Worm (Caenorhabditis elegans): ENCODE results near the gene dpf-4.

Gene dpf-4

ce11 chrIII:5855637-5856179 lies 3.4 kb upstream of the dpf-4 start, which contains the start of the genes cct-6 and alh-9:
Gene cct-6 (minus strand): TSS chrIII:5855687.
Gene alh-9 (plus strand): TSS chrIII:5856018.
- TF ChIP-seq tlp-1 (tag; optimal IDR thresholded peaks at IDR 0.05), result no peak
- TF ChIP-seq lin-39 (tag; optimal IDR thresholded peaks at IDR 0.05), result peak; percentile 33
- TF ChIP-seq nhr-28 (tag; optimal IDR thresholded peaks at IDR 0.05), result no peak
- TF ChIP-seq sptf-1 (tag; optimal IDR thresholded peaks at IDR 0.05), result no peak
- TF ChIP-seq dsc-1 (tag; optimal IDR thresholded peaks at IDR 0.05), result peak; percentile 59
- peak; percentile 76 for TF ChIP-seq tbx-2 (tag; optimal IDR thresholded peaks at IDR 0.05)
- TF ChIP-seq unc-130 (tag; optimal IDR thresholded peaks at IDR 0.05), result peak; percentile 88
- TF ChIP-seq alr-1 (tag; optimal IDR thresholded peaks at IDR 0.05; ENCODE audit: borderline replicate concordance), result no peak
- peak in 1 of 2 experiments; percentile 83 for TF ChIP-seq mdl-1 (tag; optimal IDR thresholded peaks at IDR 0.05)
- peak; percentile 61 for TF ChIP-seq ztf-4 (tag; optimal IDR thresholded peaks at IDR 0.05)
- no peak for TF ChIP-seq ets-5 (GFP tag; IDR thresholded peaks at IDR 0.05)
- peak; percentile 93 for TF ChIP-seq mep-1 (tag; optimal IDR thresholded peaks at IDR 0.05)
- peak; percentile 62 for TF ChIP-seq fos-1 (tag; optimal IDR thresholded peaks at IDR 0.05)
- no peak for TF ChIP-seq zag-1 (tag; optimal IDR thresholded peaks at IDR 0.05)
- no peak for TF ChIP-seq nhr-76 (tag; optimal IDR thresholded peaks at IDR 0.05)
- peak; percentile 86 to 95 for TF ChIP-seq lsy-2 (tag; optimal IDR thresholded peaks at IDR 0.05)
- peak; percentile 89 for TF ChIP-seq snu-23 (GFP tag; optimal IDR thresholded peaks at IDR 0.05)
- no peak for TF ChIP-seq egl-27 (tag; optimal IDR thresholded peaks at IDR 0.05)
- peak; percentile 87 for TF ChIP-seq blmp-1 (tag; optimal IDR thresholded peaks at IDR 0.05)
- TF ChIP-seq ceh-88 (GFP tag; IDR thresholded peaks at IDR 0.05), result no peak
- peak; percentile 69 for TF ChIP-seq unc-86 (tag; optimal IDR thresholded peaks at IDR 0.05)
- TF ChIP-seq efl-1 (optimal IDR thresholded peaks at IDR 0.05), result peak; percentile 85 to 96
- peak; percentile 96 to 99 for TF ChIP-seq efl-1 (GFP tag; optimal IDR thresholded peaks at IDR 0.05 in 1 of 2)
- peak in 1 of 2 experiments; percentile 8 for TF ChIP-seq ztf-11 (tag; optimal IDR thresholded peaks at IDR 0.05)
- no peak for TF ChIP-seq mab-9 (GFP tag; IDR thresholded peaks at IDR 0.05)
- TF ChIP-seq pag-3 (tag; optimal IDR thresholded peaks at IDR 0.05; ENCODE audit: borderline replicate concordance, insufficient read depth), result no peak
- no peak for TF ChIP-seq pax-3 (tag; optimal IDR thresholded peaks at IDR 0.05)
- TF ChIP-seq sox-4 (tag; optimal IDR thresholded peaks at IDR 0.05), result no peak
- TF ChIP-seq lin-15B (tag; optimal IDR thresholded peaks at IDR 0.05), result peak; percentile 73
- no peak for TF ChIP-seq pqm-1 (tag; optimal IDR thresholded peaks at IDR 0.05)
- no peak for TF ChIP-seq sup-37 (GFP tag; optimal IDR thresholded peaks at IDR 0.05)
- TF ChIP-seq nhr-71 (tag; optimal IDR thresholded peaks at IDR 0.05), result peak; percentile 87
- peak; percentile 8 for TF ChIP-seq nhr-11 (tag; optimal IDR thresholded peaks at IDR 0.05)
- peak; percentile 30 for TF ChIP-seq irx-1 (tag; optimal IDR thresholded peaks at IDR 0.05)
- peak; percentile 76 for TF ChIP-seq nhr-77 (tag; optimal IDR thresholded peaks at IDR 0.05)
- no peak for TF ChIP-seq mef-2 (tag; optimal IDR thresholded peaks at IDR 0.05)
- peak; percentile 78 for TF ChIP-seq nhr-19 (GFP tag; conservative IDR thresholded peaks at IDR 0.05)
- no peak for TF ChIP-seq nhr-84 (tag; optimal IDR thresholded peaks at IDR 0.05)
- no peak for TF ChIP-seq ceh-8 (GFP tag; optimal IDR thresholded peaks at IDR 0.05)
- no peak for TF ChIP-seq vab-15 (tag; optimal IDR thresholded peaks at IDR 0.05)
- peak; percentile 81 for TF ChIP-seq rnt-1 (tag; optimal IDR thresholded peaks at IDR 0.05)
- TF ChIP-seq jun-1 (tag; optimal IDR thresholded peaks at IDR 0.05), result peak; percentile 65
- TF ChIP-seq hlh-4 (tag; optimal IDR thresholded peaks at IDR 0.05), result no peak
- TF ChIP-seq nhr-20 (tag; optimal IDR thresholded peaks at IDR 0.05), result peak; percentile 84
- TF ChIP-seq ama-1 (optimal IDR thresholded peaks at IDR 0.05), result peak; percentile 49
- TF ChIP-seq zip-4 (GFP tag; optimal IDR thresholded peaks at IDR 0.05), result peak; percentile 33
- peak; percentile 75 to 93 (median 76) for TF ChIP-seq ceh-82 (tag; optimal IDR thresholded peaks at IDR 0.05)
- TF ChIP-seq skn-1 (tag; optimal IDR thresholded peaks at IDR 0.05), result peak; percentile 84
- no peak for TF ChIP-seq Y116A8C.19 (tag; optimal IDR thresholded peaks at IDR 0.05; ENCODE audit: borderline replicate concordance)
- peak; percentile 26 for TF ChIP-seq C04F5.9 (tag; optimal IDR thresholded peaks at IDR 0.05)
- peak; percentile 56 for TF ChIP-seq grh-1 (GFP tag; IDR thresholded peaks at IDR 0.05)
- TF ChIP-seq lin-13 (GFP tag; optimal IDR thresholded peaks at IDR 0.05), result peak; percentile 83
- peak; percentile 82 for TF ChIP-seq nhr-85 (tag)
- TF ChIP-seq nhr-90 (tag; optimal IDR thresholded peaks at IDR 0.05; ENCODE audit: poor library complexity), result peak; percentile 65

Measured in whole organism, L1 larva.